Fruit fly (Drosophila melanogaster) whole organism, pupa: Measurements from ENCODE around the gene Edg84A.

Source experiments
- CG13204 ChIP-seq: fragments of 200-800 bp; sonication (Bioruptor generic); optimal IDR thresholded peaks from 2 replicates; lab custom pipeline; 2018; ENCODE audit warnings: missing biosample characterization, mild to moderate bottlenecking, missing genetic modification characterization, moderate library complexity
- CG14655 ChIP-seq: fragments of 200-800 bp; sonication (Bioruptor generic); optimal IDR thresholded peaks from 3 replicates; lab custom pipeline; 2017; ENCODE audit warnings: mild to moderate bottlenecking, missing biosample characterization, missing genetic modification reagents, missing genetic modification characterization
- CG15710 ChIP-seq: fragments of 200-800 bp; sonication (Bioruptor generic); optimal IDR thresholded peaks from 2 replicates; lab custom pipeline; 2018; ENCODE audit warnings: missing biosample characterization, mild to moderate bottlenecking, missing genetic modification characterization, moderate library complexity
- CG34367 ChIP-seq: fragments of 200-800 bp; sonication (Bioruptor generic); optimal IDR thresholded peaks from 2 replicates; lab custom pipeline; 2018; ENCODE audit warnings: missing biosample characterization, mild to moderate bottlenecking, missing genetic modification characterization
- EcR ChIP-seq: fragments of 200-800 bp; sonication (Bioruptor generic); optimal IDR thresholded peaks from 3 replicates; lab custom pipeline; 2019; ENCODE audit warnings: missing biosample characterization, missing genetic modification characterization, mild to moderate bottlenecking, moderate library complexity, missing genetic modification reagents
- Pif1A ChIP-seq: fragments of 200-800 bp; sonication (Bioruptor generic); optimal IDR thresholded peaks from 3 replicates; lab custom pipeline; 2016; ENCODE audit warnings: missing biosample characterization, missing genetic modification characterization
- rn ChIP-seq: fragments of 200-800 bp; sonication (Bioruptor generic); IDR thresholded peaks from 2 replicates; pipeline ENCODE4 v1.3.6; 2022; ENCODE audit warnings: missing biosample characterization, missing genetic modification characterization

DNA sequence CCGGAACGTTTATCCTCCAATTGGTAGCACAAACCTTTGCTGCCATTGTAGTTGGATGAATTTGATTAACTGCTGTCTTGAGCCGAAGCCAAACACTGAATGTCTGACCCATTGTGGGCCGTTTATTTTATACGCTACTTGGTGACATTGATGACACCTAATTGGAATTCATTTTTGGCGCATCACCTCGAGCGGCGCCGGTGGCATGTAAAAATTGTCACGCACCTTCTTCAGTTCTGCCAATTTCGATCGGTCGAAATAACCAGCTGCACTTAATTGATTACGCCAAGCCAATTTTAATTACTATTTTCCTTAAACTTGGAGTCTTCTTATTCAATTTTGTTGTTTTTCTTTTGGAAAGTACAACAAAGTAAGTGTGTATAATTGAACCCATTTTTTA lies 7.4 kb downstream of the Edg84A start, which contains the start of gene Ccp84Ae:
- TF ChIP-seq CG34367 (no peak), CG13204 (GFP tag; lab: Kevin White, UChicago) (no peak), rn (no peak), Pif1A (GFP tag; lab: Kevin White, UChicago) (no peak), CG15710 (no peak), CG14655 (GFP tag; lab: Kevin White, UChicago) (no peak), EcR (GFP tag; lab: Kevin White, UChicago) (no peak)
